Worm (Caenorhabditis elegans) whole organism, late embryonic: ENCODE data around the gene C27D9.1.

Source experiments
- C38D4.7 ChIP-seq: fragments of 200-800 bp; sonication (Bioruptor generic); optimal IDR thresholded peaks from 2 replicates; lab custom pipeline; 2018; ENCODE audit warnings: mild to moderate bottlenecking, missing genetic modification characterization, moderate library complexity, missing compliant biosample characterization
- Y22D7AL.16 ChIP-seq: sonication (generic microtip); optimal IDR thresholded peaks from 2 replicates; lab custom pipeline; 2016; ENCODE audit warnings: missing genetic modification characterization, missing compliant biosample characterization
- ahr-1 ChIP-seq: sonication (generic microtip); optimal IDR thresholded peaks from 2 replicates; lab custom pipeline; 2016; ENCODE audit warnings: missing genetic modification characterization, missing compliant biosample characterization
- ama-1 ChIP-seq: fragments of 150-350 bp; optimal IDR thresholded peaks from 2 replicates; lab custom pipeline; 2014
- ceh-14 ChIP-seq: sonication (generic microtip); optimal IDR thresholded peaks from 2 replicates; lab custom pipeline; 2016; ENCODE audit warnings: missing genotype, missing genetic modification characterization, missing compliant biosample characterization
- ceh-19 ChIP-seq: fragments of 200-800 bp; sonication (Bioruptor generic); optimal IDR thresholded peaks from 2 replicates; lab custom pipeline; 2018; ENCODE audit warnings: mild to moderate bottlenecking, missing genetic modification characterization, missing compliant biosample characterization
- ceh-22 ChIP-seq: sonication (generic microtip); optimal IDR thresholded peaks from 2 replicates; lab custom pipeline; 2017; ENCODE audit warnings: missing biosample characterization, missing genetic modification characterization
- ceh-24 ChIP-seq: sonication (generic microtip); optimal IDR thresholded peaks from 2 replicates; lab custom pipeline; 2016; ENCODE audit warnings: mild to moderate bottlenecking, missing genetic modification characterization, missing compliant biosample characterization
- ceh-31 ChIP-seq: sonication (generic microtip); optimal IDR thresholded peaks from 2 replicates; lab custom pipeline; 2016; ENCODE audit warnings: missing genetic modification characterization, missing compliant biosample characterization
- ceh-48 ChIP-seq: sonication (generic microtip); optimal IDR thresholded peaks from 2 replicates; lab custom pipeline; 2016; ENCODE audit warnings: missing genetic modification characterization, inconsistent platforms, missing compliant biosample characterization
- dmd-4 ChIP-seq: sonication (generic microtip); optimal IDR thresholded peaks from 2 replicates; lab custom pipeline; 2016; ENCODE audit warnings: borderline replicate concordance, missing genetic modification characterization, missing compliant biosample characterization
- dve-1 ChIP-seq: sonication (generic microtip); optimal IDR thresholded peaks from 2 replicates; lab custom pipeline; 2017; ENCODE audit warnings: antibody characterized with exemption, mild to moderate bottlenecking, missing genetic modification characterization, missing compliant biosample characterization
- elt-2 ChIP-seq: sonication (generic microtip); optimal IDR thresholded peaks from 2 replicates; lab custom pipeline; 2016; ENCODE audit warnings: missing genetic modification reagents, missing genetic modification characterization, missing compliant biosample characterization
- fkh-10 ChIP-seq: fragments of 150-350 bp; optimal IDR thresholded peaks from 2 replicates; lab custom pipeline; 2014; ENCODE audit warnings: missing biosample characterization, missing genetic modification reagents, missing genetic modification characterization
- fkh-6 ChIP-seq: sonication (generic microtip); optimal IDR thresholded peaks from 2 replicates; lab custom pipeline; 2016; ENCODE audit warnings: missing genetic modification characterization, missing compliant biosample characterization
- hlh-15 ChIP-seq: sonication (generic microtip); optimal IDR thresholded peaks from 2 replicates; lab custom pipeline; 2016; ENCODE audit warnings: missing genetic modification characterization, missing compliant biosample characterization
- hlh-30 ChIP-seq: sonication (generic microtip); optimal IDR thresholded peaks from 2 replicates; lab custom pipeline; 2017; ENCODE audit warnings: antibody characterized with exemption, missing genetic modification characterization, missing compliant biosample characterization; ENCODE audit not compliant: insufficient read depth
- hlh-6 ChIP-seq: sonication (generic microtip); optimal IDR thresholded peaks from 2 replicates; lab custom pipeline; 2016; ENCODE audit warnings: missing genotype, missing genetic modification characterization, missing compliant biosample characterization
- lim-6 ChIP-seq: sonication (generic microtip); optimal IDR thresholded peaks from 2 replicates; lab custom pipeline; 2016; ENCODE audit warnings: missing genetic modification characterization, missing compliant biosample characterization
- madf-2 ChIP-seq: sonication (generic microtip); optimal IDR thresholded peaks from 2 replicates; lab custom pipeline; 2017; ENCODE audit warnings: missing genetic modification characterization, missing compliant biosample characterization
- nfya-1 ChIP-seq: sonication (generic microtip); optimal IDR thresholded peaks from 2 replicates; lab custom pipeline; 2017; ENCODE audit warnings: missing genetic modification characterization, mild to moderate bottlenecking, missing compliant biosample characterization, antibody characterized with exemption, moderate library complexity
- nhr-11 ChIP-seq: fragments of 150-350 bp; optimal IDR thresholded peaks from 2 replicates; lab custom pipeline; 2014; ENCODE audit warnings: missing biosample characterization, missing genetic modification characterization
- npax-4 ChIP-seq: sonication (generic microtip); optimal IDR thresholded peaks from 2 replicates; lab custom pipeline; 2016; ENCODE audit warnings: missing genetic modification characterization, missing compliant biosample characterization
- odd-2 ChIP-seq: sonication (generic microtip); optimal IDR thresholded peaks from 2 replicates; lab custom pipeline; 2017; ENCODE audit warnings: antibody characterized with exemption, mild to moderate bottlenecking, missing genetic modification characterization, missing compliant biosample characterization
- pag-3 ChIP-seq: sonication (generic microtip); optimal IDR thresholded peaks from 2 replicates; lab custom pipeline; 2016; ENCODE audit warnings: missing compliant biosample characterization, missing genetic modification characterization, borderline replicate concordance
- pax-1 ChIP-seq: fragments of 150-350 bp; optimal IDR thresholded peaks from 2 replicates; lab custom pipeline; 2014; ENCODE audit warnings: missing biosample characterization, missing genetic modification characterization
- pqm-1 ChIP-seq: sonication (generic microtip); optimal IDR thresholded peaks from 2 replicates; lab custom pipeline; 2016; ENCODE audit warnings: missing genetic modification characterization, missing compliant biosample characterization
- rnt-1 ChIP-seq: sonication (generic microtip); optimal IDR thresholded peaks from 2 replicates; lab custom pipeline; 2016; ENCODE audit warnings: missing genetic modification characterization, missing compliant biosample characterization
- sdc-2 ChIP-seq: sonication (generic microtip); optimal IDR thresholded peaks from 2 replicates; lab custom pipeline; 2016; ENCODE audit warnings: missing genotype, missing genetic modification characterization, missing compliant biosample characterization
- sox-2 ChIP-seq: fragments of 200-800 bp; sonication (Bioruptor generic); IDR thresholded peaks from 2 replicates; pipeline ENCODE4 v1.3.6; 2022; ENCODE audit warnings: missing genetic modification reagents, missing genetic modification characterization, missing compliant biosample characterization
- tbx-7 ChIP-seq: sonication (generic microtip); optimal IDR thresholded peaks from 2 replicates; lab custom pipeline; 2016; ENCODE audit warnings: missing genotype, missing genetic modification characterization, missing compliant biosample characterization
- ttx-3 ChIP-seq: sonication (generic microtip); optimal IDR thresholded peaks from 2 replicates; lab custom pipeline; 2016; ENCODE audit warnings: missing genetic modification reagents, missing genetic modification characterization, missing compliant biosample characterization
- unc-42 ChIP-seq: sonication (generic microtip); optimal IDR thresholded peaks from 2 replicates; lab custom pipeline; 2016; ENCODE audit warnings: missing genotype, missing genetic modification characterization, missing compliant biosample characterization
- zip-5 ChIP-seq: sonication (generic microtip); optimal IDR thresholded peaks from 2 replicates; lab custom pipeline; 2016; ENCODE audit warnings: missing genetic modification characterization, missing compliant biosample characterization
- ztf-16 ChIP-seq: sonication (generic microtip); optimal IDR thresholded peaks from 2 replicates; lab custom pipeline; 2017; ENCODE audit warnings: missing genetic modification characterization, missing compliant biosample characterization

The C27D9.1 gene

ce11 chrII:4753133-4753532 is at the start of gene C27D9.1:
Gene C27D9.1, plus strand, starts transcription at chrII:4753413.
- no peak for TF ChIP-seq ceh-19 (GFP tag; lab: Kevin White, UChicago)
- TF ChIP-seq hlh-6, result no peak
- TF ChIP-seq dve-1 (tag; lab: Kevin White, UChicago), result no peak
- TF ChIP-seq lim-6 (tag; lab: Kevin White, UChicago), result no peak
- no peak for TF ChIP-seq pqm-1 (tag; lab: Kevin White, UChicago)
- no peak for TF ChIP-seq Y22D7AL.16 (tag; lab: Kevin White, UChicago)
- no peak for TF ChIP-seq madf-2 (tag; lab: Kevin White, UChicago)
- no peak for TF ChIP-seq ceh-48 (tag; lab: Kevin White, UChicago)
- TF ChIP-seq tbx-7 (tag; lab: Kevin White, UChicago), result no peak
- TF ChIP-seq C38D4.7, result no peak
- no peak for TF ChIP-seq pax-1
- no peak for TF ChIP-seq ceh-31

ce11 chrII:4706359-4706871 is 46.8 kb upstream of the C27D9.1 start, which contains the start of the genes F10G7.9 and tsn-1:
Gene F10G7.9, minus strand, starts transcription at chrII:4706485.
Gene tsn-1, plus strand, starts transcription at chrII:4706821.
- TF ChIP-seq hlh-30 (tag; lab: Kevin White, UChicago) (peak; percentile 41), nfya-1 (tag; lab: Kevin White, UChicago) (peak; percentile 56), tbx-7 (tag; lab: Kevin White, UChicago) (no peak)

ce11 chrII:4710120-4710519 is 43.1 kb upstream of the C27D9.1 start, which contains the start of gene tag-151:
Gene tag-151, plus strand, starts transcription at chrII:4710277.
- no peak for TF ChIP-seq Y22D7AL.16 (tag; lab: Kevin White, UChicago)
- no peak for TF ChIP-seq nhr-11
- TF ChIP-seq lim-6 (tag; lab: Kevin White, UChicago), result no peak
- TF ChIP-seq elt-2 (tag; lab: Kevin White, UChicago), result no peak

ce11 chrII:4710813-4711212 is 42.4 kb upstream of the C27D9.1 start:
- TF ChIP-seq odd-2 (tag; lab: Kevin White, UChicago) (no peak), ahr-1 (no peak), ama-1 (lab: Kevin White, UChicago) (no peak), ceh-22 (tag; lab: Kevin White, UChicago) (no peak), ceh-24 (tag; lab: Kevin White, UChicago) (no peak), ttx-3 (tag; lab: Kevin White, UChicago) (no peak), hlh-30 (tag; lab: Kevin White, UChicago) (no peak), dmd-4 (tag; lab: Kevin White, UChicago) (no peak)

ce11 chrII:4715676-4716075 is 37.5 kb upstream of the C27D9.1 start, which contains the start of gene F41C3.8:
Gene F41C3.8, plus strand, starts transcription at chrII:4716046.
- no peak for TF ChIP-seq fkh-6 (tag; lab: Kevin White, UChicago)
- no peak for TF ChIP-seq rnt-1 (tag; lab: Kevin White, UChicago)
- no peak for TF ChIP-seq unc-42 (tag; lab: Kevin White, UChicago)
- TF ChIP-seq hlh-6, result no peak
- TF ChIP-seq fkh-10 (GFP tag; lab: Kevin White, UChicago), result no peak
- TF ChIP-seq hlh-15, result no peak
- no peak for TF ChIP-seq ama-1 (lab: Kevin White, UChicago)
- TF ChIP-seq zip-5 (tag; lab: Kevin White, UChicago), result no peak
- TF ChIP-seq ceh-24 (tag; lab: Kevin White, UChicago), result no peak
- TF ChIP-seq dve-1 (tag; lab: Kevin White, UChicago), result no peak
- TF ChIP-seq ztf-16 (tag; lab: Kevin White, UChicago), result no peak
- no peak for TF ChIP-seq pag-3
- TF ChIP-seq hlh-30 (tag; lab: Kevin White, UChicago), result no peak
- TF ChIP-seq sdc-2 (tag; lab: Kevin White, UChicago), result no peak
- TF ChIP-seq npax-4 (tag; lab: Kevin White, UChicago), result no peak
- no peak for TF ChIP-seq ceh-14 (tag; lab: Kevin White, UChicago)
- no peak for TF ChIP-seq sox-2 (GFP tag; lab: Robert Waterston, UW)
